Worm (Caenorhabditis elegans) whole organism, L4 larva: ENCODE results near the gene str-116.
"Not testable (repeated sequence)": the region's sequence is repeated elsewhere in the genome, so short reads cannot be mapped to it uniquely, and the experiment has no call there.

ENCODE experiments used
- D1046.2 ChIP-seq: fragments of 200-800 bp; sonication (Bioruptor generic); IDR thresholded peaks from 2 replicates; pipeline ENCODE4 v1.3.6; 2022; ENCODE audit warnings: missing genetic modification characterization, missing compliant biosample characterization
- F44E2.7 ChIP-seq: fragments of 200-800 bp; sonication (Bioruptor generic); IDR thresholded peaks from 2 replicates; pipeline ENCODE4 v2.1.2; 2022; ENCODE audit warnings: missing genetic modification characterization, missing compliant biosample characterization
- F49E8.2 ChIP-seq: sonication (generic microtip); optimal IDR thresholded peaks from 2 replicates; lab custom pipeline; 2016; ENCODE audit warnings: missing compliant biosample characterization, mild to moderate bottlenecking, missing genetic modification characterization, borderline replicate concordance
- T26A8.4 ChIP-seq: fragments of 200-800 bp; sonication (Bioruptor generic); IDR thresholded peaks from 2 replicates; pipeline ENCODE4 v1.3.6; 2022; ENCODE audit warnings: missing genetic modification characterization, missing compliant biosample characterization
- Y75B8A.6 ChIP-seq: fragments of 200-800 bp; sonication (Bioruptor generic); IDR thresholded peaks from 2 replicates; pipeline ENCODE4 v1.3.6; 2022; ENCODE audit warnings: missing genetic modification reagents, missing genetic modification characterization, missing compliant biosample characterization
- aha-1 ChIP-seq: fragments of 150-350 bp; peaks from one replicate; lab custom pipeline; 2014; ENCODE audit warnings: missing biosample characterization, missing genetic modification characterization
- ceh-44 ChIP-seq: fragments of 200-800 bp; sonication (Bioruptor generic); IDR thresholded peaks from 2 replicates; pipeline ENCODE4 v1.3.6; 2022; ENCODE audit warnings: missing genetic modification reagents, missing genetic modification characterization, missing compliant biosample characterization
- ceh-62 ChIP-seq: sonication (generic microtip); optimal IDR thresholded peaks from 2 replicates; lab custom pipeline; 2017; ENCODE audit warnings: missing biosample characterization, missing genetic modification characterization
- daf-12 ChIP-seq: fragments of 150-350 bp; optimal IDR thresholded peaks from 2 replicates; lab custom pipeline; 2014; ENCODE audit warnings: missing biosample characterization, missing genetic modification reagents, missing genetic modification characterization
- daf-19 ChIP-seq: fragments of 200-800 bp; sonication (Bioruptor generic); conservative IDR thresholded peaks from 2 replicates; pipeline ENCODE4 v1.3.6; 2022; ENCODE audit warnings: missing genetic modification characterization, missing compliant biosample characterization
- dpl-1 ChIP-seq: fragments of 150-350 bp; optimal IDR thresholded peaks from 2 replicates; lab custom pipeline; 2014; ENCODE audit warnings: missing biosample characterization, missing genetic modification reagents, missing genetic modification characterization
- egl-27 ChIP-seq: sonication (generic microtip); optimal IDR thresholded peaks from 3 replicates; lab custom pipeline; 2017; ENCODE audit warnings: missing biosample characterization, missing genetic modification reagents, missing genetic modification characterization
- fkh-10 ChIP-seq: fragments of 150-350 bp; optimal IDR thresholded peaks from 2 replicates; lab custom pipeline; 2014; ENCODE audit warnings: missing biosample characterization, missing genetic modification reagents, missing genetic modification characterization
- hlh-30 ChIP-seq: sonication (generic microtip); optimal IDR thresholded peaks from 2 replicates; lab custom pipeline; 2017; ENCODE audit warnings: antibody characterized with exemption, mild to moderate bottlenecking, missing genetic modification characterization, missing compliant biosample characterization; ENCODE audit not compliant: insufficient read depth
- lin-15B ChIP-seq: fragments of 150-350 bp; sonication (generic microtip); optimal IDR thresholded peaks from 3 replicates; lab custom pipeline; 2014; ENCODE audit warnings: missing biosample characterization, missing genetic modification characterization
- lir-3 ChIP-seq: sonication (generic microtip); optimal IDR thresholded peaks from 2 replicates; lab custom pipeline; 2016; ENCODE audit warnings: mild to moderate bottlenecking, missing genetic modification characterization, missing compliant biosample characterization
- madf-9 ChIP-seq: fragments of 200-800 bp; sonication (Bioruptor generic); conservative IDR thresholded peaks from 2 replicates; pipeline ENCODE4 v1.3.6; 2022; ENCODE audit warnings: missing genetic modification reagents, missing genetic modification characterization, missing compliant biosample characterization
- mdl-1 ChIP-seq, 2 experiments: fragments of 150-350 bp in 1 of 2; sonication (generic microtip) in 1 of 2; optimal IDR thresholded peaks; 2 replicates each; lab custom pipeline; 2014 to 2017; ENCODE audit warnings: missing biosample characterization in 2 of 2, missing genetic modification characterization in 2 of 2
- mxl-3 ChIP-seq: fragments of 200-800 bp; sonication (Bioruptor generic); optimal IDR thresholded peaks from 2 replicates; lab custom pipeline; 2018; ENCODE audit warnings: mild to moderate bottlenecking, missing genetic modification characterization, missing compliant biosample characterization
- nhr-10 ChIP-seq: fragments of 150-350 bp; optimal IDR thresholded peaks from 2 replicates; lab custom pipeline; 2014; ENCODE audit warnings: missing biosample characterization, missing genetic modification characterization
- nhr-102 ChIP-seq: sonication (generic microtip); optimal IDR thresholded peaks from 2 replicates; lab custom pipeline; 2016; ENCODE audit warnings: mild to moderate bottlenecking, missing genetic modification characterization, moderate library complexity, missing compliant biosample characterization
- nhr-111 ChIP-seq: fragments of 200-800 bp; sonication (Bioruptor generic); optimal IDR thresholded peaks from 2 replicates; lab custom pipeline; 2018; ENCODE audit warnings: mild to moderate bottlenecking, missing genetic modification characterization, missing compliant biosample characterization
- nhr-237 ChIP-seq: sonication (generic microtip); optimal IDR thresholded peaks from 2 replicates; lab custom pipeline; 2017; ENCODE audit warnings: missing biosample characterization, missing genetic modification characterization
- nhr-28 ChIP-seq: fragments of 150-350 bp; optimal IDR thresholded peaks from 2 replicates; lab custom pipeline; 2014; ENCODE audit warnings: missing biosample characterization, missing genetic modification characterization
- nhr-48 ChIP-seq: sonication (generic microtip); optimal IDR thresholded peaks from 2 replicates; lab custom pipeline; 2016; ENCODE audit warnings: mild to moderate bottlenecking, missing genetic modification characterization, missing compliant biosample characterization
- nhr-76 ChIP-seq: fragments of 150-350 bp; optimal IDR thresholded peaks from 2 replicates; lab custom pipeline; 2014; ENCODE audit warnings: missing biosample characterization, missing genetic modification characterization
- saeg-2 ChIP-seq: fragments of 200-800 bp; sonication (Bioruptor generic); IDR thresholded peaks from 2 replicates; pipeline ENCODE4 v1.3.6; 2022; ENCODE audit warnings: missing genetic modification reagents, missing genetic modification characterization, missing compliant biosample characterization
- set-16 ChIP-seq: fragments of 200-800 bp; sonication (Bioruptor generic); IDR thresholded peaks from 2 replicates; pipeline ENCODE4 v1.3.6; 2022; ENCODE audit warnings: missing genetic modification reagents, missing genetic modification characterization, missing compliant biosample characterization
- snpc-1.2 ChIP-seq: fragments of 200-800 bp; sonication (Bioruptor generic); IDR thresholded peaks from 2 replicates; pipeline ENCODE4 v1.3.6; 2022; ENCODE audit warnings: missing genetic modification reagents, missing genetic modification characterization, missing compliant biosample characterization
- unc-62 ChIP-seq, 3 experiments: fragments of 150-350 bp in 1 of 3; sonication (generic microtip); optimal IDR thresholded peaks in 2 of 3; peaks in 1 of 3; 1 replicate in 1 of 3; 2 replicates in 2 of 3; lab custom pipeline; 2014 to 2017; ENCODE audit warnings: missing biosample characterization in 3 of 3, missing genetic modification characterization in 3 of 3, missing genetic modification reagents in 3 of 3, missing genotype in 1 of 3
- zfp-2 ChIP-seq: sonication (generic microtip); optimal IDR thresholded peaks from 2 replicates; lab custom pipeline; 2016; ENCODE audit warnings: mild to moderate bottlenecking, missing genetic modification characterization, missing compliant biosample characterization

The str-116 gene

ce11 chrV:11272848-11273247 lies 6.1 kb downstream of the str-116 start, which contains the start of gene clec-223:
TSS of gene clec-223 (plus strand) at chrV:11273148.
- TF ChIP-seq madf-9 (no peak), D1046.2 (GFP tag; lab: Robert Waterston, UW) (no peak), ceh-62 (tag; lab: Kevin White, UChicago) (no peak), nhr-76 (tag; lab: Kevin White, UChicago) (no peak), egl-27 (tag; lab: Kevin White, UChicago) (no peak), fkh-10 (GFP tag; lab: Kevin White, UChicago) (no peak), daf-12 (no peak), nhr-102 (no peak), set-16 (GFP tag; lab: Robert Waterston, UW) (no peak), F44E2.7 (GFP tag; lab: Robert Waterston, UW) (no peak), lir-3 (tag; lab: Kevin White, UChicago) (no peak), snpc-1.2 (GFP tag; lab: Robert Waterston, UW) (no peak), nhr-111 (GFP tag; lab: Kevin White, UChicago) (no peak), dpl-1 (no peak), mxl-3 (no peak), zfp-2 (no peak)

ce11 chrV:11279564-11279963 lies 12.8 kb downstream of the str-116 start:
- no peak for TF ChIP-seq fkh-10 (GFP tag; lab: Kevin White, UChicago)
- TF ChIP-seq Y75B8A.6 (GFP tag; lab: Robert Waterston, UW), result no peak
- peak; percentile 37 for TF ChIP-seq F49E8.2 (tag; lab: Kevin White, UChicago)

- peak; percentile 92 for TF ChIP-seq aha-1 (tag; lab: Kevin White, UChicago)
- no peak for TF ChIP-seq T26A8.4 (GFP tag; lab: Robert Waterston, UW)
- TF ChIP-seq mxl-3, result peak; percentile 45
- peak in 1 of 2 experiments; percentile 90 for TF ChIP-seq unc-62 (GFP tag; optimal IDR thresholded peaks at IDR 0.05 in 1 of 2; lab: Kevin White, UChicago)
- no peak for TF ChIP-seq unc-62 (tag; optimal IDR thresholded peaks at IDR 0.05; lab: Kevin White, UChicago)
- TF ChIP-seq nhr-237 (tag; lab: Kevin White, UChicago), result no peak
- TF ChIP-seq mdl-1 (tag; optimal IDR thresholded peaks at IDR 0.05; lab: Kevin White, UChicago), result peak in 1 of 2 experiments; percentile 9
- TF ChIP-seq hlh-30 (tag; lab: Kevin White, UChicago), result no peak
- TF ChIP-seq nhr-111 (GFP tag; lab: Kevin White, UChicago), result no peak
- TF ChIP-seq nhr-28 (tag; lab: Kevin White, UChicago), result peak; percentile 27
- TF ChIP-seq lin-15B (tag; lab: Kevin White, UChicago), result no peak
- TF ChIP-seq, all 104 proteins: peak for 5
Observed at ce11 chrV:11281414-11282209, 14.8 kb downstream of the str-116 start.

ce11 chrV:11282272-11282671 lies 15.5 kb downstream of the str-116 start, which contains the start of gene gly-20:
TSS of gene gly-20 (plus strand) at chrV:11282572.
- TF ChIP-seq daf-19, result no peak
- TF ChIP-seq nhr-10 (tag; lab: Kevin White, UChicago), result no peak
- TF ChIP-seq saeg-2 (GFP tag; lab: Robert Waterston, UW), result no peak

ce11 chrV:11286114-11286513 lies 19.3 kb downstream of the str-116 start, which contains the start of gene C03E10.3:
TSS of gene C03E10.3 (plus strand) at chrV:11286414.
- not testable (repeated sequence) for TF ChIP-seq ceh-44; madf-9; nhr-48 (tag; lab: Kevin White, UChicago)
- TF ChIP-seq, all 104 proteins: peak for 0; not testable (repeated sequence) for 104
